Fruit fly (Drosophila melanogaster) whole organism, pupa: Measurements from ENCODE around the gene emei.

ENCODE experiments used
- CG14655 ChIP-seq: fragments of 200-800 bp; sonication (Bioruptor generic); optimal IDR thresholded peaks from 3 replicates; lab custom pipeline; 2017; ENCODE audit warnings: mild to moderate bottlenecking, missing biosample characterization, missing genetic modification reagents, missing genetic modification characterization
- CG8301 ChIP-seq: fragments of 200-800 bp; sonication (Bioruptor generic); optimal IDR thresholded peaks from 2 replicates; lab custom pipeline; 2018; ENCODE audit warnings: missing biosample characterization, mild to moderate bottlenecking, missing genetic modification characterization
- Ets98B ChIP-seq: fragments of 200-800 bp; sonication (Bioruptor generic); IDR thresholded peaks from 2 replicates; pipeline ENCODE4 v1.3.6; 2022; ENCODE audit warnings: missing biosample characterization, missing genetic modification characterization
- rn ChIP-seq: fragments of 200-800 bp; sonication (Bioruptor generic); IDR thresholded peaks from 2 replicates; pipeline ENCODE4 v1.3.6; 2022; ENCODE audit warnings: missing biosample characterization, missing genetic modification characterization

DNA sequence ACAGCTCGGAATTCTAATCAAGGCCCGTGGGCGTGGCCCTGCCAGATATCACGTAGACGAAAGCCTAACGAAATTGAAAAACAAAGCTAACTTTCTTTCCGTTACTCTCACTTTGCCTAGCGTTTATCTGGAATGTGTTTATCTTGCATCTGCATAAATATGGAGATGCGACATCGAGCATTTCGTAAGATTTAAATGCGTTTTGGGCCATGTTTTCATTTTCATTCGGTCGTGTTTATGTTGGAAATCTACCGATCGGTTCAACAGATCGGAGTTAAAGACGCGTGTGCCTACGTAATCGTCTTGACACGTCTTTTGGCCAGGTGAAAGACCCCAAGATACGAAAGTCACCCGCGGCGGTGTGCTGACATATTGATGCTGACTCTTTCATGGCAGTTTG is 38.2 kb downstream of the emei start:
- TF ChIP-seq CG14655 (GFP tag; lab: Kevin White, UChicago): no peak
- no peak for TF ChIP-seq rn (GFP tag; lab: Robert Waterston, UW)
- TF ChIP-seq CG8301 (tag; lab: Kevin White, UChicago): no peak
- no peak for TF ChIP-seq Ets98B (GFP tag; lab: Robert Waterston, UW)
